Fruit fly (Drosophila melanogaster): ENCODE data around the gene Dpm2.

The Dpm2 gene

DNA sequence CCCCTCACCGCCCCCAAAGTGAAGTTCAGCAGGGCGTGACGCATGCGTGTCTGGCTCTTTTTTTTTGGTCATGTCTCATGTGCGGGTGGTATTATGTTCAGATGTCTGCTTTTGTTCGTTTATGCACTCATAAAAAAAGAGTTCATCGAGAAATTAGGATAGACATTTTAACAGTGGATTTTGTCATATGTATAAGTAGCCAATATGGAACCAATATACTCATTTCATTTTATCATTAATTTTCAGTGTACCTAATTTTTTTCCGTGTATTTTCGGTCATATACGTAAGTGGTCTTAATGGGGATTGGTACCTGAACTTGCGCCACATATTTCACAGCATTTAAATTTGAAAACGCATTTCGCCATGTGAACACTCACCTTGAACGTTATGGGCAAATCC lies 19.0 kb upstream of the Dpm2 start:
- TF ChIP-seq CG32006 (GFP tag; optimal IDR thresholded peaks at IDR 0.05) (peak; percentile 43), Met (GFP tag; optimal IDR thresholded peaks at IDR 0.05) (peak; percentile 62), fd85E (GFP tag; optimal IDR thresholded peaks at IDR 0.05) (no peak), Eip93F (GFP tag; optimal IDR thresholded peaks at IDR 0.05) (no peak), OdsH (GFP tag; optimal IDR thresholded peaks at IDR 0.05) (peak; percentile 39), fd59A (GFP tag; optimal IDR thresholded peaks at IDR 0.05) (no peak), Smox (GFP tag; optimal IDR thresholded peaks at IDR 0.05) (peak; percentile 50), CG1621 (tag; optimal IDR thresholded peaks at IDR 0.05) (no peak), CG6792 (GFP tag; optimal IDR thresholded peaks at IDR 0.05) (peak; percentile 57), CG31627 (GFP tag; optimal IDR thresholded peaks at IDR 0.05) (peak; percentile 59), eg (GFP tag; IDR thresholded peaks at IDR 0.05) (peak; percentile 79), CG7368 (GFP tag; optimal IDR thresholded peaks at IDR 0.05) (peak; percentile 42), CG6163 (GFP tag; IDR thresholded peaks at IDR 0.05) (no peak), Lpt (GFP tag; optimal IDR thresholded peaks at IDR 0.05) (no peak), Ets96B (tag; optimal IDR thresholded peaks at IDR 0.05) (peak; percentile 28), CG11902 (GFP tag; optimal IDR thresholded peaks at IDR 0.05) (peak; percentile 43), Blimp-1 (GFP tag; optimal IDR thresholded peaks at IDR 0.05) (peak; percentile 12), spab (GFP tag; optimal IDR thresholded peaks at IDR 0.05) (no peak), CG15336 (GFP tag; IDR thresholded peaks at IDR 0.05) (peak; percentile 66), CG4318 (GFP tag; optimal IDR thresholded peaks at IDR 0.05) (no peak), cyc (GFP tag; optimal IDR thresholded peaks at IDR 0.05) (peak; percentile 78), Eip75B (GFP tag; optimal IDR thresholded peaks at IDR 0.05) (no peak), fkh (GFP tag; optimal IDR thresholded peaks at IDR 0.05) (no peak), CG11294 (GFP tag; IDR thresholded peaks at IDR 0.05) (no peak), CG3919 (GFP tag; optimal IDR thresholded peaks at IDR 0.05) (peak; percentile 64), topi (GFP tag; optimal IDR thresholded peaks at IDR 0.05) (peak; percentile 77), achi (GFP tag; optimal IDR thresholded peaks at IDR 0.05) (peak; percentile 37), CG6276 (GFP tag; optimal IDR thresholded peaks at IDR 0.05) (peak; percentile 31), CG9139 (GFP tag; optimal IDR thresholded peaks at IDR 0.05) (no peak), svp (GFP tag) (peak; percentile 84), dac (GFP tag; optimal IDR thresholded peaks at IDR 0.05) (no peak), salr (GFP tag; optimal IDR thresholded peaks at IDR 0.05) (no peak), Sox14 (GFP tag; optimal IDR thresholded peaks at IDR 0.05) (peak; percentile 13), pdm3 (GFP tag; optimal IDR thresholded peaks at IDR 0.05) (peak; percentile 33), CG8119 (GFP tag; IDR thresholded peaks at IDR 0.05) (peak; percentile 72), Sox15 (GFP tag; optimal IDR thresholded peaks at IDR 0.05) (no peak), Hr38 (GFP tag; optimal IDR thresholded peaks at IDR 0.05) (no peak), CG6854 (GFP tag; optimal IDR thresholded peaks at IDR 0.05) (no peak), acj6 (GFP tag; optimal IDR thresholded peaks at IDR 0.05) (peak; percentile 13), net (GFP tag; optimal IDR thresholded peaks at IDR 0.05) (peak; percentile 34), CG16779 (tag; optimal IDR thresholded peaks at IDR 0.05) (no peak), CG34406 (GFP tag; optimal IDR thresholded peaks at IDR 0.05) (peak; percentile 47), Hr39 (GFP tag; optimal IDR thresholded peaks at IDR 0.05) (peak; percentile 59), Ets21C (GFP tag; optimal IDR thresholded peaks at IDR 0.05) (peak; percentile 35), CG10631 (GFP tag; optimal IDR thresholded peaks at IDR 0.05) (peak; percentile 33), Sox102F (GFP tag; optimal IDR thresholded peaks at IDR 0.05) (peak; percentile 69), CG3032 (tag; optimal IDR thresholded peaks at IDR 0.05) (no peak), esn (GFP tag; optimal IDR thresholded peaks at IDR 0.05) (peak; percentile 71), CG6808 (GFP tag; optimal IDR thresholded peaks at IDR 0.05) (no peak), vri (GFP tag; optimal IDR thresholded peaks at IDR 0.05) (peak; percentile 32), Gug (GFP tag; IDR thresholded peaks at IDR 0.05) (no peak), CG8632 (GFP tag; optimal IDR thresholded peaks at IDR 0.05) (no peak), lz (GFP tag; optimal IDR thresholded peaks at IDR 0.05) (peak; percentile 67), Hr4 (GFP tag; optimal IDR thresholded peaks at IDR 0.05) (peak; percentile 53)
